Fruit fly (Drosophila melanogaster) whole organism, wandering third instar larva: ENCODE data around the gene yellow-c.

Source experiments
- Abd-B ChIP-seq: fragments of >200 bp; optimal IDR thresholded peaks from 2 replicates; lab custom pipeline; 2017; ENCODE audit warnings: missing biosample characterization, missing genetic modification characterization
- CG32264 ChIP-seq: fragments of 200-800 bp; sonication (Bioruptor generic); optimal IDR thresholded peaks from 2 replicates; lab custom pipeline; 2016; ENCODE audit warnings: missing biosample characterization, missing genetic modification characterization
- CG9705 ChIP-seq: fragments of 200-800 bp; sonication (Bioruptor generic); optimal IDR thresholded peaks from 2 replicates; lab custom pipeline; 2018; ENCODE audit warnings: missing biosample characterization, mild to moderate bottlenecking, missing genetic modification characterization
- CrebA ChIP-seq: fragments of 200-800 bp; sonication (Bioruptor generic); optimal IDR thresholded peaks from 2 replicates; lab custom pipeline; 2016; ENCODE audit warnings: missing biosample characterization, mild to moderate bottlenecking, missing genetic modification characterization, borderline replicate concordance
- Dfd ChIP-seq: fragments of >200 bp; optimal IDR thresholded peaks from 2 replicates; lab custom pipeline; 2017; ENCODE audit warnings: missing biosample characterization, missing genetic modification characterization
- Dif ChIP-seq: fragments of 200-275, 200-300 bp; sonication (Bioruptor generic); optimal IDR thresholded peaks from 2 replicates; lab custom pipeline; 2018; ENCODE audit warnings: missing biosample characterization, missing genetic modification characterization; ENCODE audit not compliant: partially characterized antibody
- GATAd ChIP-seq: sonication (Bioruptor generic); optimal IDR thresholded peaks from 2 replicates; lab custom pipeline; 2016; ENCODE audit warnings: missing biosample characterization, missing genetic modification characterization
- HLH106 ChIP-seq: fragments of 200-800 bp; optimal IDR thresholded peaks from 3 replicates; lab custom pipeline; 2019; ENCODE audit warnings: missing biosample characterization, mild to moderate bottlenecking, missing genetic modification characterization, moderate library complexity
- Hnf4 ChIP-seq: fragments of 200-800 bp; sonication (Bioruptor generic); optimal IDR thresholded peaks from 2 replicates; lab custom pipeline; 2016; ENCODE audit warnings: missing biosample characterization, mild to moderate bottlenecking, missing genetic modification characterization
- Hr78 ChIP-seq: fragments of >200 bp; optimal IDR thresholded peaks from 2 replicates; lab custom pipeline; 2017; ENCODE audit warnings: missing biosample characterization, missing genetic modification characterization
- Mio ChIP-seq: sonication (Bioruptor generic); optimal IDR thresholded peaks from 2 replicates; lab custom pipeline; 2016; ENCODE audit warnings: missing biosample characterization, missing genetic modification characterization
- Myc ChIP-seq: fragments of >200 bp; optimal IDR thresholded peaks from 2 replicates; lab custom pipeline; 2017
- N ChIP-seq: fragments of >200 bp; optimal IDR thresholded peaks from 2 replicates; lab custom pipeline; 2018; ENCODE audit warnings: missing biosample characterization, missing external identifiers, missing genetic modification characterization
- OdsH ChIP-seq: fragments of 200-800 bp; sonication (Bioruptor generic); optimal IDR thresholded peaks from 2 replicates; lab custom pipeline; 2016; ENCODE audit warnings: missing biosample characterization, mild to moderate bottlenecking, missing genetic modification characterization
- Rel ChIP-seq, 2 experiments: fragments of 200-800 bp; sonication (Bioruptor generic) in 1 of 2; optimal IDR thresholded peaks; 2 replicates in 1 of 2; 3 replicates in 1 of 2; lab custom pipeline; 2016 to 2019; ENCODE audit warnings: mild to moderate bottlenecking in 2 of 2, missing biosample characterization in 2 of 2, missing genetic modification characterization in 2 of 2, moderate library complexity in 1 of 2
- Sp1 ChIP-seq: fragments of 200-800 bp; sonication (Bioruptor generic); optimal IDR thresholded peaks from 3 replicates; lab custom pipeline; 2019; ENCODE audit warnings: missing biosample characterization, mild to moderate bottlenecking, missing genetic modification characterization, moderate library complexity
- Vsx2 ChIP-seq: fragments of 200-300, 225-300 bp; sonication (Bioruptor generic); optimal IDR thresholded peaks from 2 replicates; lab custom pipeline; 2018; ENCODE audit warnings: missing biosample characterization, missing genetic modification characterization; ENCODE audit not compliant: partially characterized antibody
- br ChIP-seq: fragments of 200-800 bp; sonication (Bioruptor generic); optimal IDR thresholded peaks from 2 replicates; lab custom pipeline; 2016; ENCODE audit warnings: missing biosample characterization, missing genetic modification characterization
- brk ChIP-seq: fragments of 200-800 bp; sonication (Bioruptor generic); optimal IDR thresholded peaks from 2 replicates; lab custom pipeline; 2016; ENCODE audit warnings: missing biosample characterization, mild to moderate bottlenecking, missing genetic modification characterization
- dl ChIP-seq, 2 experiments: fragments of 175-275, 200-275 bp in 1 of 2; fragments of 200-275 bp in 1 of 2; sonication (Bioruptor generic); optimal IDR thresholded peaks; lab custom pipeline; 2018; ENCODE audit warnings: mild to moderate bottlenecking in 2 of 2, missing biosample characterization in 2 of 2, missing genetic modification characterization in 2 of 2, moderate library complexity in 2 of 2; ENCODE audit not compliant: partially characterized antibody in 2 of 2, insufficient read depth in 1 of 2
- dmrt93B ChIP-seq: fragments of 200-800 bp; sonication (Bioruptor generic); optimal IDR thresholded peaks from 2 replicates; lab custom pipeline; 2018; ENCODE audit warnings: missing biosample characterization, mild to moderate bottlenecking, missing genetic modification characterization
- dsf ChIP-seq: sonication (Bioruptor generic); optimal IDR thresholded peaks from 2 replicates; lab custom pipeline; 2016; ENCODE audit warnings: missing biosample characterization, missing genetic modification characterization, borderline replicate concordance
- ey ChIP-seq: fragments of 200-800 bp; sonication (Bioruptor generic); optimal IDR thresholded peaks from 2 replicates; lab custom pipeline; 2016; ENCODE audit warnings: missing biosample characterization, missing genetic modification characterization
- foxo ChIP-seq, 2 experiments: fragments of 200-800 bp; sonication (Bioruptor generic); optimal IDR thresholded peaks; 2 replicates in 1 of 2; 3 replicates in 1 of 2; lab custom pipeline; 2016 to 2017; ENCODE audit warnings: missing biosample characterization in 2 of 2, missing genetic modification characterization in 2 of 2
- fru ChIP-seq: fragments of 200-800 bp; sonication (Bioruptor generic); optimal IDR thresholded peaks from 3 replicates; lab custom pipeline; 2016; ENCODE audit warnings: missing biosample characterization, mild to moderate bottlenecking, missing genetic modification characterization
- h ChIP-seq: fragments of 200-800 bp; sonication (Bioruptor generic); optimal IDR thresholded peaks from 3 replicates; lab custom pipeline; 2016; ENCODE audit warnings: missing biosample characterization, mild to moderate bottlenecking, missing genetic modification characterization
- jim ChIP-seq: fragments of 175-275, 200-325 bp; sonication (Bioruptor generic); optimal IDR thresholded peaks from 2 replicates; lab custom pipeline; 2016; ENCODE audit warnings: missing biosample characterization, mild to moderate bottlenecking, missing genetic modification characterization
- lola ChIP-seq: fragments of >200 bp; optimal IDR thresholded peaks from 2 replicates; lab custom pipeline; 2017; ENCODE audit warnings: missing biosample characterization, missing genetic modification characterization
- pan ChIP-seq: fragments of >200 bp; optimal IDR thresholded peaks from 2 replicates; lab custom pipeline; 2017
- psq ChIP-seq: fragments of 200-800 bp; sonication (Bioruptor generic); optimal IDR thresholded peaks from 3 replicates; lab custom pipeline; 2017; ENCODE audit warnings: missing biosample characterization, mild to moderate bottlenecking, missing genetic modification characterization, moderate library complexity
- rgr ChIP-seq: fragments of 200-800 bp; sonication (Bioruptor generic); optimal IDR thresholded peaks from 3 replicates; lab custom pipeline; 2016; ENCODE audit warnings: missing biosample characterization, mild to moderate bottlenecking, missing genetic modification characterization
- sage ChIP-seq: fragments of 200-800 bp; sonication (Bioruptor generic); optimal IDR thresholded peaks from 2 replicates; lab custom pipeline; 2016; ENCODE audit warnings: missing biosample characterization, mild to moderate bottlenecking, missing genetic modification characterization
- tai ChIP-seq: sonication (Bioruptor generic); optimal IDR thresholded peaks from 2 replicates; lab custom pipeline; 2016; ENCODE audit warnings: missing biosample characterization, missing genetic modification characterization
- usp ChIP-seq: fragments of >200 bp; optimal IDR thresholded peaks from 2 replicates; lab custom pipeline; 2017; ENCODE audit warnings: missing biosample characterization, missing genetic modification characterization
- woc ChIP-seq: sonication (Bioruptor generic); optimal IDR thresholded peaks from 2 replicates; lab custom pipeline; 2016; ENCODE audit warnings: missing biosample characterization, mild to moderate bottlenecking, missing genetic modification characterization

The yellow-c gene

DNA sequence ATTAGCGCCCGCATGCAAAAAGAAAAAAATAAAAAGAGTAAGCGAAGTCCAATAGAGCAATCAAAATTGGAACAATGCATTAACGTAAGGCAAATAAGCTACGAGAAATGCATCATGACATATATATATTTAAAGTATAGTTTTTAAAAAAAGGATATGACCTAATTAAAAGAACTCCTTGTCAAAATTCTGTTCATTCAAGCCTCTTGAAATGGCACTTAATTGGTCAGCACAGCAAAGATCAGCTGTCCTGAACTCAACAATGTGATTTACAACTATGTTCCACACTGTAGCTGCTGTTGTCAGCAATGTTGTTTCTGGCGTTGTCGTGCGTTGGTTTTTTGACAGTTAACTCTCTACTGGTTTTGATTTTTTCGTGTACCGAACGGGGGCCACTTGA is 33.3 kb upstream of the yellow-c start:
- TF ChIP-seq Dfd (GFP tag; lab: Kevin White, UChicago) (no peak), lola (no peak), dsf (GFP tag; lab: Kevin White, UChicago) (no peak), br (GFP tag; lab: Kevin White, UChicago) (no peak), woc (GFP tag; lab: Kevin White, UChicago) (no peak), Sp1 (GFP tag; lab: Kevin White, UChicago) (no peak), CG9705 (GFP tag; lab: Kevin White, UChicago) (no peak), Hr78 (no peak), foxo (GFP tag; optimal IDR thresholded peaks at IDR 0.05; lab: Kevin White, UChicago) (no peak), ey (no peak), tai (no peak), dmrt93B (GFP tag; lab: Kevin White, UChicago) (no peak), Vsx2 (no peak), rgr (no peak), Abd-B (no peak)

DNA sequence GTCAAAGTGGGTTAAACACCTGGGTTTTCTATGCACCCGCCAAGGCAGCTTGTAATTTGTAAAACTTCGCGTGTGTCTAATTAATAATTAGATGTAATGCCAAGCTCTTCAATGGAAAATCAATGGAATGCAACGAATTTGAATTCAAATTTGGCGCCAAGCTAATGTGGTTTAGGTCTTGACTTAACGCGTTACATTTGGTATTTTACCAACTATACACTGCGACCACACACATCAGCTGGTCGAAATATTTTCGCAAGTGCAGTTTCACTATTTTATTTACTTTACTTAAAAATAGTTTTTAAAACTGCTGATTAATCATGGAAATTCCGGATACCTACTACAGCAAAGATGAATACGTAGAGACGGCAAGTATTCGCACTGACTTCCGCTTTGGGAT is 29.7 kb upstream of the yellow-c start, which contains the start of gene DCTN5-p25:
Gene DCTN5-p25 (plus strand): TSS at position 229 of the 400 bp plus-strand sequence.
- TF ChIP-seq usp (GFP tag; lab: Kevin White, UChicago), result no peak
- no peak for TF ChIP-seq ey
- TF ChIP-seq Dif (GFP tag; lab: Kevin White, UChicago), result no peak
- TF ChIP-seq Dfd (GFP tag; lab: Kevin White, UChicago), result no peak
- TF ChIP-seq brk, result no peak
- no peak for TF ChIP-seq CG32264 (GFP tag; lab: Kevin White, UChicago)

dm6 chr2L:15007331-15007863 is 27.8 kb upstream of the yellow-c start, which contains the start of the genes Ankrd49 and NC2beta:
Gene Ankrd49 (minus strand): TSS chr2L:15007431.
Gene NC2beta (plus strand): TSS chr2L:15007813.
- no peak for TF ChIP-seq CrebA
- TF ChIP-seq GATAd (GFP tag; lab: Kevin White, UChicago), result no peak
- no peak for TF ChIP-seq HLH106
- TF ChIP-seq Abd-B, result no peak
- no peak for TF ChIP-seq pan
- no peak for TF ChIP-seq Dfd (GFP tag; lab: Kevin White, UChicago)
- TF ChIP-seq CG9705 (GFP tag; lab: Kevin White, UChicago), result no peak
- TF ChIP-seq N (GFP tag; lab: Kevin White, UChicago), result no peak
- TF ChIP-seq Rel (GFP tag; optimal IDR thresholded peaks at IDR 0.05; lab: Kevin White, UChicago), result no peak
- TF ChIP-seq Rel (tag; optimal IDR thresholded peaks at IDR 0.05; lab: Kevin White, UChicago), result no peak
- TF ChIP-seq dmrt93B (GFP tag; lab: Kevin White, UChicago), result no peak
- no peak for TF ChIP-seq brk
- no peak for TF ChIP-seq psq
- TF ChIP-seq foxo (GFP tag; optimal IDR thresholded peaks at IDR 0.05; lab: Kevin White, UChicago), result no peak
- no peak for TF ChIP-seq Myc (lab: Kevin White, UChicago)
- TF ChIP-seq, all 38 proteins: peak for 0

- no peak for TF ChIP-seq Vsx2
- TF ChIP-seq Hr78, result no peak
- no peak for TF ChIP-seq Abd-B
- no peak for TF ChIP-seq brk
- TF ChIP-seq br (GFP tag; lab: Kevin White, UChicago), result no peak
- no peak for TF ChIP-seq CG32264 (GFP tag; lab: Kevin White, UChicago)
- TF ChIP-seq dmrt93B (GFP tag; lab: Kevin White, UChicago), result no peak
- no peak for TF ChIP-seq ey
- no peak for TF ChIP-seq dl (GFP tag; optimal IDR thresholded peaks at IDR 0.05; lab: Kevin White, UChicago; ENCODE audit: insufficient read depth in 1 of 2, partially characterized antibody in 2 of 2)
- no peak for TF ChIP-seq fru (GFP tag; lab: Kevin White, UChicago)
- TF ChIP-seq sage (GFP tag; lab: Kevin White, UChicago), result no peak
- TF ChIP-seq lola, result no peak
- TF ChIP-seq psq, result no peak
- no peak for TF ChIP-seq Mio (GFP tag; lab: Kevin White, UChicago)
- no peak for TF ChIP-seq dsf (GFP tag; lab: Kevin White, UChicago)
- no peak for TF ChIP-seq Sp1 (GFP tag; lab: Kevin White, UChicago)
- TF ChIP-seq N (GFP tag; lab: Kevin White, UChicago), result no peak
- no peak for TF ChIP-seq OdsH (GFP tag; lab: Kevin White, UChicago)
These were observed 27.2 kb upstream of the yellow-c start for dm6 chr2L:15008034-15008433.

dm6 chr2L:15009703-15010102 is 25.5 kb upstream of the yellow-c start, which contains the start of the genes THG and Rnmt:
Gene THG (minus strand): TSS chr2L:15009724.
Gene Rnmt (plus strand): TSS chr2L:15009939.
- no peak for TF ChIP-seq lola
- TF ChIP-seq Sp1 (GFP tag; lab: Kevin White, UChicago), result peak; percentile 73
- no peak for TF ChIP-seq Abd-B
- no peak for TF ChIP-seq N (GFP tag; lab: Kevin White, UChicago)
- TF ChIP-seq foxo (GFP tag; optimal IDR thresholded peaks at IDR 0.05; lab: Kevin White, UChicago), result peak in 1 of 2 experiments; percentile 87
- no peak for TF ChIP-seq CrebA
- no peak for TF ChIP-seq Hnf4 (GFP tag; lab: Kevin White, UChicago)
- TF ChIP-seq GATAd (GFP tag; lab: Kevin White, UChicago), result peak; percentile 56
- peak; percentile 83 for TF ChIP-seq OdsH (GFP tag; lab: Kevin White, UChicago)
- TF ChIP-seq dl (GFP tag; optimal IDR thresholded peaks at IDR 0.05; lab: Kevin White, UChicago; ENCODE audit: insufficient read depth in 1 of 2, partially characterized antibody in 2 of 2), result no peak
- TF ChIP-seq tai, result no peak
- TF ChIP-seq CG32264 (GFP tag; lab: Kevin White, UChicago), result no peak
- TF ChIP-seq Dif (GFP tag; lab: Kevin White, UChicago), result no peak
- TF ChIP-seq h (GFP tag; lab: Kevin White, UChicago), result peak; percentile 87
- TF ChIP-seq Myc (lab: Kevin White, UChicago), result no peak
- peak; percentile 77 for TF ChIP-seq fru (GFP tag; lab: Kevin White, UChicago)
- no peak for TF ChIP-seq Rel (GFP tag; optimal IDR thresholded peaks at IDR 0.05; lab: Kevin White, UChicago)
- TF ChIP-seq Rel (tag; optimal IDR thresholded peaks at IDR 0.05; lab: Kevin White, UChicago), result peak; percentile 22
- TF ChIP-seq psq, result peak; percentile 72
- peak; percentile 57 for TF ChIP-seq dsf (GFP tag; lab: Kevin White, UChicago)
- no peak for TF ChIP-seq usp (GFP tag; lab: Kevin White, UChicago)
- TF ChIP-seq CG9705 (GFP tag; lab: Kevin White, UChicago), result peak; percentile 61
- no peak for TF ChIP-seq Vsx2
- TF ChIP-seq rgr, result peak; percentile 89
- no peak for TF ChIP-seq jim (GFP tag; lab: Kevin White, UChicago)
- TF ChIP-seq brk, result no peak
- no peak for TF ChIP-seq dmrt93B (GFP tag; lab: Kevin White, UChicago)
- no peak for TF ChIP-seq Hr78
- peak; percentile 65 for TF ChIP-seq br (GFP tag; lab: Kevin White, UChicago)
